Worm (Caenorhabditis elegans): Measurements from ENCODE around the gene try-5.
A peak's percentile ranks its signal among the peaks of the same experiment; 100 is the strongest.

Gene try-5

ce11 chrV:9324167-9324566 is 22.7 kb upstream of the try-5 start:
- TF ChIP-seq klf-2 (GFP tag; conservative IDR thresholded peaks at IDR 0.05), result no peak
- TF ChIP-seq tab-1 (GFP tag; IDR thresholded peaks at IDR 0.05), result no peak
- TF ChIP-seq flt-1 (GFP tag; IDR thresholded peaks at IDR 0.05), result no peak
- TF ChIP-seq ztf-23 (GFP tag; IDR thresholded peaks at IDR 0.05), result no peak
- TF ChIP-seq med-1 (GFP tag; optimal IDR thresholded peaks at IDR 0.05; ENCODE audit: insufficient read depth), result no peak
- TF ChIP-seq ref-1 (GFP tag; conservative IDR thresholded peaks at IDR 0.05), result no peak
- no peak for TF ChIP-seq T22C8.4 (GFP tag; IDR thresholded peaks at IDR 0.05)
- no peak for TF ChIP-seq ztf-29 (GFP tag; IDR thresholded peaks at IDR 0.05)
- no peak for TF ChIP-seq cog-1 (tag; optimal IDR thresholded peaks at IDR 0.05)

DNA sequence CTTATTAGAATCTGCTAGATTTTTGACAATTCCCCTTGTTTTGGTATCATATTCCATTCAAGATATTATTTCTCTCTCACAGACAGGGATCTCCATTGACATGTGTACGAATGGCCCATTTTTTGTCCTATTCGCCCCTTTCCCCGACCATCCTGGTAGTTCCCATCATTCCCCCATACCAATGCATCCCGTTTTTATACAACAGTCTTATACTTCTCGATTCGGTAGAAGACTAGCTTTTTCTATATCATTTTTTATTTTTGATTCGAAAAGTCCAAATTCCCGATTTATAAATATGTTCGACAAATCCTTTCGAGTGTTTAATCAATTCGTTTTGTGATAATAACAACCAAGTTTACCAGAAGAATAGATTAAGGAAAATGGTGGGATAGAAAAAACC is 19.9 kb upstream of the try-5 start:
- no peak for TF ChIP-seq klf-2 (GFP tag; conservative IDR thresholded peaks at IDR 0.05)
- TF ChIP-seq flt-1 (GFP tag; IDR thresholded peaks at IDR 0.05), result no peak
- no peak for TF ChIP-seq tab-1 (GFP tag; IDR thresholded peaks at IDR 0.05)
- TF ChIP-seq med-1 (GFP tag; optimal IDR thresholded peaks at IDR 0.05; ENCODE audit: insufficient read depth), result no peak
- TF ChIP-seq cog-1 (tag; optimal IDR thresholded peaks at IDR 0.05), result no peak
- no peak for TF ChIP-seq ref-1 (GFP tag; conservative IDR thresholded peaks at IDR 0.05)
- no peak for TF ChIP-seq T22C8.4 (GFP tag; IDR thresholded peaks at IDR 0.05)
- TF ChIP-seq ztf-29 (GFP tag; IDR thresholded peaks at IDR 0.05), result no peak

DNA sequence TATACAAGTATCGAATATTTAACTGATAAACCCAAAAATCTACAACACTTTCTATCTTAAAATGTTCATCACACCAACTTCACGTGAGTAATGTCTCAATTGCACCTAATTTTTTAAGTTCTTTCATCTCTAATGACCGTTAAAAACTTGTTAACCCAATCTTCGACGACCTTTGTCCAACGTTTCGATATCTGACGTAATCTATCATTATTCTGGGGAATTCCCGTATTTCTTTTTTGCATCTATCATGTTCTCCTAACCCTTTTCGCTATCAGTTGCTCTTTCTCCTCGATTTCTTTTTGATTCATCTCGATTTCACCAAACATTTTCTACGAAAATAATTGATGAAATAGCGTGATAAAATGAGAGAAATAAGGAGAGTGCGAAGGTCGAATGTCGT is 19.2 kb upstream of the try-5 start:
- TF ChIP-seq klf-2 (GFP tag; conservative IDR thresholded peaks at IDR 0.05) (no peak), med-1 (GFP tag; optimal IDR thresholded peaks at IDR 0.05; ENCODE audit: insufficient read depth) (no peak), T22C8.4 (GFP tag; IDR thresholded peaks at IDR 0.05) (no peak), cog-1 (tag; optimal IDR thresholded peaks at IDR 0.05) (no peak), ztf-23 (GFP tag; IDR thresholded peaks at IDR 0.05) (no peak), tab-1 (GFP tag; IDR thresholded peaks at IDR 0.05) (no peak), ztf-29 (GFP tag; IDR thresholded peaks at IDR 0.05) (no peak), ref-1 (GFP tag; conservative IDR thresholded peaks at IDR 0.05) (no peak), flt-1 (GFP tag; IDR thresholded peaks at IDR 0.05) (no peak)

DNA sequence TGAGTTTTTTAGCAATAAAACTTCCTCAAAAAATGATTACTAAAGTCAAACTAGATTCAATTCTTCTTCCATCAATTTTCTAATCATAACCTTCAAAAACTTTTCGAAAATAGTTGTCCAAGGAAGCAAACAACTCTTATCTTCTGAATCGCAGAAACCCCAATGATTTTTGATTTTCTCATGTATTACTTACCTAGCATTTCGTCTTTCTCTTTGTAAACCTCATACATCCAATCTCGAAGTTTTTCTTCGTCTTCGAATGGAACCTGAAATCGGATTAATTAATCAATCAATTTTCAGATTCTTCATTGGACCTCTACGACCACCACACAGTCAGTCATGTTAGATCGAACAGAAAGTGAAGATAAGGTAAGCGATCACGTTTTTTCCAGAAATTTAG is 18.2 kb upstream of the try-5 start, which contains the start of gene K07B1.4:
TSS of gene K07B1.4 (plus strand) at position 301 of the 400 bp plus-strand sequence.
- TF ChIP-seq flt-1 (GFP tag; IDR thresholded peaks at IDR 0.05), result no peak
- TF ChIP-seq klf-2 (GFP tag; conservative IDR thresholded peaks at IDR 0.05), result no peak
- no peak for TF ChIP-seq ztf-23 (GFP tag; IDR thresholded peaks at IDR 0.05)
- TF ChIP-seq ztf-29 (GFP tag; IDR thresholded peaks at IDR 0.05), result no peak
- no peak for TF ChIP-seq ref-1 (GFP tag; conservative IDR thresholded peaks at IDR 0.05)
- no peak for TF ChIP-seq cog-1 (tag; optimal IDR thresholded peaks at IDR 0.05)
- no peak for TF ChIP-seq med-1 (GFP tag; optimal IDR thresholded peaks at IDR 0.05; ENCODE audit: insufficient read depth)
- TF ChIP-seq T22C8.4 (GFP tag; IDR thresholded peaks at IDR 0.05), result no peak
- TF ChIP-seq tab-1 (GFP tag; IDR thresholded peaks at IDR 0.05), result no peak

DNA sequence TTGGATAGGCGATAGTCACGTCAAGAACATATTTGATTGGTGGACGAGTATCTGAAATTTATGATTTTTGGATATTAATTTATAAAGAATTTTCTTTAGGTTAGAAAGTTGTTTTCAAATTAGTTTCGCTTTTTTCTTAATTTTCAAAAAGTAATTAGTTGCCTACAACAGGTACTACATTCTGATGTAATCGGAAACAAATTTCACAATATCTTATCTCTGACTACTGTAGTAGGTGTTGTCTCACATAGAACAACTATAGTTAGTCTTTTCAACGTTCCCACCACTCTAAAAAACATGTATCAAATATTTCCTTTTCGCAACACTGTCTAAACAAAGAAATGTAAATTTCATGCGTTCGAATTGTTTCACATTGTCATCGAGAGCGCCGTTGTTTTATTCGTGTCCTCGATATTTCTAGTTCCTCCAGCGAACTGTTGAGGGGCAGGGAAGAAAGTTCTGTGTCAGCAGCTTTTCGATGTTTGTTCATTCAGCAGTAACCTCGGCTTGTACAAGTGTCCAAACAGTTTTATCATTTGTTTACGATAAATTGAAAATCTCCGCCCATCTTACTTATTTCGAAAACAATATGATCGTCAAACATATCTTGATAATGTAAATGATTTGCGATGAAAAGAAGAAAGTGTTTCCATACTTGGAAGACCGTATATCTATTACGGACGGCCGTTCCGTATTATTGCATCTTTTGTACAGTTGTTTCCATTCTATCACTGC is 17.4 kb upstream of the try-5 start:
- TF ChIP-seq ztf-23 (GFP tag; IDR thresholded peaks at IDR 0.05) (no peak), tab-1 (GFP tag; IDR thresholded peaks at IDR 0.05) (no peak), ref-1 (GFP tag; conservative IDR thresholded peaks at IDR 0.05) (no peak), T22C8.4 (GFP tag; IDR thresholded peaks at IDR 0.05) (no peak), med-1 (GFP tag; optimal IDR thresholded peaks at IDR 0.05; ENCODE audit: insufficient read depth) (no peak), ztf-29 (GFP tag; IDR thresholded peaks at IDR 0.05) (no peak)

DNA sequence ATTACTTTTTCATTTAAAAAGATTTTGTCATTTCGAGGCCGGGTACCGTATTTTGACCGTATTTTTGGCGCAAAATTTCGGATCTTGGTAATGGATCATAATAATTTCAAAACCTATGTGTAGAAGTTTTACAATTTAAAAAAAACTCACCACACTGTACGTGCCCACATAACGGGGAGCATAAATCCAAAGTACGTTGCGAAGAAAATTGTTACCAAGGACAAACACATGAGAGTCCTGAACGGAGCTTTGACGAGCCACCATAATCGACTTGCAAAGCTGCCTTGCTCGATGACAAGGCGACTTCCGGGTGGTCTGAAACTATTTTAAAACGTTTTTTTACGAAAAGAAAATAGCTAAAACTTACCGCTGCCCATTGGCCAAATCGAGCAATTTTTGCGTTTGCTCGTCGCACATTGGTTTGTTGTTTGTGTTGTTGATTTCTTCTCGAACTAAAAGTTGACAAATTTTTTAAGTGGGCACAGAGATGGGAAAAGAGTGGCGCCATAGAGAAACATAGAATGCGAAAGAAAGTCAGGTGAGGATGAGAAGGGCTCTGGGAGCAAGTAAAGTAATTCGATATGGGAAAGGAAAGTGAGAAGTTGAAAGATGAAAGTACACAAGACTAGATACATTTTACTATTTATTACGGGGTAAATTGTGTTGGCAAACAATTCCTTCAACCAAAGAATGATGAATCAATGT is 14.1 kb upstream of the try-5 start:
- TF ChIP-seq tab-1 (GFP tag; IDR thresholded peaks at IDR 0.05) (no peak), T22C8.4 (GFP tag; IDR thresholded peaks at IDR 0.05) (no peak), cog-1 (tag; optimal IDR thresholded peaks at IDR 0.05) (no peak), klf-2 (GFP tag; conservative IDR thresholded peaks at IDR 0.05) (no peak), ztf-23 (GFP tag; IDR thresholded peaks at IDR 0.05) (no peak), med-1 (GFP tag; optimal IDR thresholded peaks at IDR 0.05; ENCODE audit: insufficient read depth) (no peak), flt-1 (GFP tag; IDR thresholded peaks at IDR 0.05) (no peak), ztf-29 (GFP tag; IDR thresholded peaks at IDR 0.05) (no peak), ref-1 (GFP tag; conservative IDR thresholded peaks at IDR 0.05) (no peak)

DNA sequence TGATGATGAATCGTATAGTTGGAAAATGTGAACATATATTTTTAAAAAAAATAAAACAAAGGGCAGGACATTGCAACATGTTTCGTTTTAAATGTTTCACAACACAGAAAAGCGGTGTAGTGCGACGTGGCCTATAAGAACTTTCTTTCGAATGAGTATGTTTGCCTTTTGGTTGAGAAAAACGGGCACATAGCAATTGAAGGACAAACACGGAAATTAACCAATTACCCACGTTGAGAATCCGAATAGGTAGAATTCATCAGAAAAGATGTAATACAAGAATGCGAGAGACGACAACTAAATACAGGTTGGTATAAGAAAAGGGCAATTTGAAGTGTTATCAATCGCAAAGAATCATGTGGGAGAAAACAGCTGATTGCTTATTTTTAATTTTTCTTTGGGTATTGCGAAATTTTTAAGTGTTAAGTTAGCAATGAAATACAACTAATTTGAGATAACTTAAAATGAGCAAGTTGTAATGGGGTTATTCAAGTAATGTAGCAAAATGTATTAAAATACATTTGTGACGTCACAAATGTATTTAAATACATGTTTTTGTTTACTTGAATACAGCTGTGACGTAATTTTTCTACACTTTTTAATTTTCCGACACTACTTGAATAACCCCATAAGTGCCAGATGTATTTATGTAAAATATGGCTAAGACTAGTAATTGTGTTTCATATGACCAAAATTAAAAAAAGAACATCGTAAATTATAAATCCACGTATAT is 13.4 kb upstream of the try-5 start, which contains the start of gene acl-14:
TSS of gene acl-14 (minus strand) at position 316 of the 733 bp plus-strand sequence.
- TF ChIP-seq cog-1 (tag; optimal IDR thresholded peaks at IDR 0.05), result no peak
- TF ChIP-seq ztf-23 (GFP tag; IDR thresholded peaks at IDR 0.05), result no peak
- no peak for TF ChIP-seq tab-1 (GFP tag; IDR thresholded peaks at IDR 0.05)
- no peak for TF ChIP-seq med-1 (GFP tag; optimal IDR thresholded peaks at IDR 0.05; ENCODE audit: insufficient read depth)
- TF ChIP-seq flt-1 (GFP tag; IDR thresholded peaks at IDR 0.05), result no peak
- TF ChIP-seq ztf-29 (GFP tag; IDR thresholded peaks at IDR 0.05), result no peak
- no peak for TF ChIP-seq T22C8.4 (GFP tag; IDR thresholded peaks at IDR 0.05)
- no peak for TF ChIP-seq ref-1 (GFP tag; conservative IDR thresholded peaks at IDR 0.05)
- TF ChIP-seq klf-2 (GFP tag; conservative IDR thresholded peaks at IDR 0.05), result no peak

DNA sequence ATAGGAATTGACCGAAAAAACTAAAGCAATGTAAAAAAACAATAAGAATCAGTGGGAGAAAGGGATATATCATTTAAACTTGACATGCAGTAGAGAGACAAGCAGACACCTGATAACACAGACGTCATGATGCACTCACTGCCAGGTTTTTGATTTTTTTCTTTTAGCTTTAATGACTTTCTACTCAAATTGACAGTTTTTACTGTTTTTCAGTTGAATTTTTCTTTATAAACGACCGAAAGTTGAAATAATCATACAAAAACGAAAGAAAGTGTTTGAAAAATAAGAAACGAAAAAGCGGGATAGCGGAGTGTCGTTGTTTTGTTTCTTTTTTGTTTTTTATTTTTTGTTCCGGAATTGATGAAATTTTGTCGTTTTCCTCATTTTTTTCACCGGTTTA is 12.6 kb upstream of the try-5 start, which contains the start of gene ucp-4:
TSS of gene ucp-4 (plus strand) at position 83 of the 400 bp plus-strand sequence.
- no peak for TF ChIP-seq ref-1 (GFP tag; conservative IDR thresholded peaks at IDR 0.05)
- TF ChIP-seq ztf-23 (GFP tag; IDR thresholded peaks at IDR 0.05), result no peak
- TF ChIP-seq ztf-29 (GFP tag; IDR thresholded peaks at IDR 0.05), result 0 out of 2 replicates have a peak, but pooled peaks have one; percentile 3
- no peak for TF ChIP-seq tab-1 (GFP tag; IDR thresholded peaks at IDR 0.05)
- TF ChIP-seq med-1 (GFP tag; optimal IDR thresholded peaks at IDR 0.05; ENCODE audit: insufficient read depth), result no peak
- no peak for TF ChIP-seq cog-1 (tag; optimal IDR thresholded peaks at IDR 0.05)
- no peak for TF ChIP-seq klf-2 (GFP tag; conservative IDR thresholded peaks at IDR 0.05)
